Fruit fly (Drosophila melanogaster) whole organism, embryonic: Measurements from ENCODE around the gene B-H1.

Source experiments
- Adf1 ChIP-seq: fragments of 200-800 bp; sonication (Bioruptor generic); IDR thresholded peaks from 2 replicates; pipeline ENCODE4 v1.3.6; 2022; ENCODE audit warnings: missing biosample characterization, missing genetic modification characterization
- Atf-2 ChIP-seq: fragments of 200-800 bp; sonication (Bioruptor generic); optimal IDR thresholded peaks from 2 replicates; lab custom pipeline; 2016; ENCODE audit warnings: missing biosample characterization, missing genetic modification characterization
- Awh ChIP-seq: fragments of 200-800 bp; sonication (Bioruptor generic); IDR thresholded peaks from 2 replicates; pipeline ENCODE4, ENCODE4 v1.3.6; 2022; ENCODE audit warnings: missing biosample characterization, missing genetic modification characterization
- CG10321 ChIP-seq: fragments of 200-800 bp; sonication (Bioruptor generic); IDR thresholded peaks from 2 replicates; pipeline ENCODE4 v1.3.6; 2022; ENCODE audit warnings: missing biosample characterization, missing genetic modification characterization
- CG11560 ChIP-seq: fragments of 200-800 bp; sonication (Bioruptor generic); IDR thresholded peaks from 3 replicates; pipeline ENCODE4 v1.3.6; 2022; ENCODE audit warnings: missing biosample characterization, missing genetic modification characterization
- CG12942 ChIP-seq: fragments of 200-800 bp; sonication (Bioruptor generic); optimal IDR thresholded peaks from 3 replicates; lab custom pipeline; 2016; ENCODE audit warnings: missing biosample characterization, missing genetic modification characterization
- CG13287 ChIP-seq: fragments of 200-800 bp; sonication (Bioruptor generic); IDR thresholded peaks from 2 replicates; pipeline ENCODE4 v1.3.6; 2022; ENCODE audit warnings: missing biosample characterization, missing genetic modification characterization; ENCODE audit not compliant: partially characterized antibody
- CG18262 ChIP-seq: fragments of 200-800 bp; optimal IDR thresholded peaks from 3 replicates; lab custom pipeline; 2019; ENCODE audit warnings: missing biosample characterization, mild to moderate bottlenecking, missing genetic modification characterization, moderate library complexity
- CG1832 ChIP-seq: fragments of 200-800 bp; sonication (Bioruptor generic); optimal IDR thresholded peaks from 2 replicates; lab custom pipeline; 2017; ENCODE audit warnings: missing biosample characterization, mild to moderate bottlenecking, missing genetic modification characterization, inconsistent platforms
- CG32772 ChIP-seq: fragments of 200-800 bp; sonication (Bioruptor generic); IDR thresholded peaks from 2 replicates; pipeline ENCODE4 v1.3.6; 2022; ENCODE audit warnings: missing biosample characterization, missing genetic modification characterization
- CG33557 ChIP-seq: fragments of 200-800 bp; sonication (Bioruptor generic); optimal IDR thresholded peaks from 2 replicates; lab custom pipeline; 2019; ENCODE audit warnings: missing biosample characterization, mild to moderate bottlenecking, missing genetic modification characterization, moderate library complexity
- CG7372 ChIP-seq: fragments of 200-800 bp; sonication (Bioruptor generic); IDR thresholded peaks from 2 replicates; pipeline ENCODE4 v1.3.6; 2022; ENCODE audit warnings: missing biosample characterization, missing genetic modification characterization
- CG7786 ChIP-seq: fragments of 200-800 bp; sonication (Bioruptor generic); optimal IDR thresholded peaks from 2 replicates; lab custom pipeline; 2016; ENCODE audit warnings: missing biosample characterization, missing genetic modification characterization
- CG7928 ChIP-seq: fragments of 200-800 bp; sonication (Bioruptor generic); optimal IDR thresholded peaks from 2 replicates; lab custom pipeline; 2017; ENCODE audit warnings: missing biosample characterization, mild to moderate bottlenecking, missing genetic modification characterization
- Deaf1 ChIP-seq: fragments of 200-800 bp; optimal IDR thresholded peaks from 3 replicates; lab custom pipeline; 2019; ENCODE audit warnings: missing biosample characterization, mild to moderate bottlenecking, missing genetic modification characterization, moderate library complexity
- Dfd ChIP-seq, 2 experiments: fragments of >200 bp; optimal IDR thresholded peaks; 2 replicates each; lab custom pipeline; 2017; ENCODE audit warnings: missing biosample characterization in 2 of 2, missing genetic modification characterization in 2 of 2
- Drgx ChIP-seq: fragments of 200-800 bp; sonication (Bioruptor generic); IDR thresholded peaks from 2 replicates; pipeline ENCODE4 v1.3.6; 2022; ENCODE audit warnings: missing biosample characterization, missing genetic modification characterization
- E2f2 ChIP-seq: fragments of 200-800 bp; sonication (Bioruptor generic); IDR thresholded peaks from 2 replicates; pipeline ENCODE4 v1.3.6; 2022; ENCODE audit warnings: missing biosample characterization, missing genetic modification characterization
- Ets65A ChIP-seq: fragments of 200-800 bp; sonication (Bioruptor generic); peaks from one replicate; lab custom pipeline; 2016; ENCODE audit warnings: missing biosample characterization, missing genetic modification characterization
- Kr ChIP-seq: fragments of 200-800 bp; sonication (Bioruptor generic); optimal IDR thresholded peaks from 2 replicates; lab custom pipeline; 2017; ENCODE audit warnings: missing biosample characterization, mild to moderate bottlenecking, missing genetic modification characterization
- Lhr ChIP-seq: fragments of 200-800 bp; sonication (Bioruptor generic); optimal IDR thresholded peaks from 3 replicates; lab custom pipeline; 2017; ENCODE audit warnings: mild to moderate bottlenecking, missing biosample characterization, missing genetic modification reagents, missing genetic modification characterization
- MBD-R2 ChIP-seq: fragments of 200-800 bp; sonication (Bioruptor generic); IDR thresholded peaks from 2 replicates; pipeline ENCODE4 v1.3.6; 2022; ENCODE audit warnings: missing biosample characterization, missing genetic modification characterization
- Med ChIP-seq: fragments of 200-800 bp; sonication (Bioruptor generic); peaks from one replicate; lab custom pipeline; 2016; ENCODE audit warnings: missing biosample characterization, missing genetic modification characterization, mild to moderate bottlenecking, inconsistent platforms, moderate library complexity
- NC2β ChIP-seq: fragments of 200-800 bp; sonication (Bioruptor generic); optimal IDR thresholded peaks from 2 replicates; lab custom pipeline; 2016; ENCODE audit warnings: missing biosample characterization, missing genetic modification characterization
- NK7.1 ChIP-seq: fragments of 200-800 bp; sonication (Bioruptor generic); optimal IDR thresholded peaks from 3 replicates; lab custom pipeline; 2016; ENCODE audit warnings: missing biosample characterization, missing genetic modification characterization
- Optix ChIP-seq: fragments of 200-800 bp; sonication (Bioruptor generic); IDR thresholded peaks from 3 replicates; pipeline ENCODE4 v1.3.6; 2022; ENCODE audit warnings: missing biosample characterization, missing genetic modification characterization
- Poxn ChIP-seq: fragments of 200-800 bp; sonication (Bioruptor generic); IDR thresholded peaks from 2 replicates; pipeline ENCODE4 v1.3.6; 2022; ENCODE audit warnings: missing biosample characterization, missing genetic modification characterization
- Rx ChIP-seq: fragments of 200-800 bp; sonication (Bioruptor generic); IDR thresholded peaks from 2 replicates; pipeline ENCODE4 v1.3.6; 2022; ENCODE audit warnings: missing biosample characterization, missing genetic modification characterization
- Usf ChIP-seq: fragments of 200-800 bp; sonication (Bioruptor generic); optimal IDR thresholded peaks from 2 replicates; lab custom pipeline; 2017; ENCODE audit warnings: missing genotype, missing biosample characterization, missing genetic modification characterization
- Xrp1 ChIP-seq: fragments of 200-800 bp; sonication (Bioruptor generic); IDR thresholded peaks from 2 replicates; pipeline ENCODE4 v1.3.6; 2022; ENCODE audit warnings: missing biosample characterization, missing genetic modification characterization
- cg ChIP-seq: fragments of 200-800 bp; sonication (Bioruptor generic); optimal IDR thresholded peaks from 3 replicates; lab custom pipeline; 2019; ENCODE audit warnings: missing biosample characterization, mild to moderate bottlenecking, missing genetic modification characterization, moderate library complexity
- chinmo ChIP-seq: fragments of 200-800 bp; sonication (Bioruptor generic); IDR thresholded peaks from 4 replicates; pipeline ENCODE4 v1.3.6; 2022; ENCODE audit warnings: missing biosample characterization, missing genetic modification characterization; ENCODE audit not compliant: partially characterized antibody
- chn ChIP-seq: fragments of 200-800 bp; sonication (Bioruptor generic); optimal IDR thresholded peaks from 2 replicates; lab custom pipeline; 2016; ENCODE audit warnings: missing biosample characterization, missing genetic modification characterization
- dm ChIP-seq: fragments of 200-800 bp; sonication (Bioruptor generic); optimal IDR thresholded peaks from 3 replicates; lab custom pipeline; 2016; ENCODE audit warnings: missing biosample characterization, missing genetic modification characterization
- fd3F ChIP-seq: fragments of 200-800 bp; sonication (Bioruptor generic); optimal IDR thresholded peaks from 2 replicates; lab custom pipeline; 2018; ENCODE audit warnings: missing biosample characterization, mild to moderate bottlenecking, missing genetic modification characterization, moderate library complexity
- mld ChIP-seq: fragments of 200-800 bp; sonication (Bioruptor generic); IDR thresholded peaks from 3 replicates; pipeline ENCODE4 v1.3.6; 2022; ENCODE audit warnings: missing biosample characterization, missing genetic modification characterization; ENCODE audit not compliant: partially characterized antibody
- prd ChIP-seq, 3 experiments: fragments of >200 bp in 2 of 3; fragments of 200-800 bp in 1 of 3; sonication (Bioruptor generic) in 1 of 3; optimal IDR thresholded peaks in 2 of 3; IDR thresholded peaks in 1 of 3; 2 replicates in 2 of 3; 3 replicates in 1 of 3; pipeline versions ENCODE4 v1.3.6 to Lab custom; 2017 to 2022; ENCODE audit warnings: missing biosample characterization in 1 of 3, missing genetic modification characterization in 1 of 3
- row ChIP-seq: fragments of 200-800 bp; sonication (Bioruptor generic); IDR thresholded peaks from 3 replicates; pipeline ENCODE4 v1.3.6; 2022; ENCODE audit warnings: missing biosample characterization, missing genetic modification characterization

B-H1 gene

DNA sequence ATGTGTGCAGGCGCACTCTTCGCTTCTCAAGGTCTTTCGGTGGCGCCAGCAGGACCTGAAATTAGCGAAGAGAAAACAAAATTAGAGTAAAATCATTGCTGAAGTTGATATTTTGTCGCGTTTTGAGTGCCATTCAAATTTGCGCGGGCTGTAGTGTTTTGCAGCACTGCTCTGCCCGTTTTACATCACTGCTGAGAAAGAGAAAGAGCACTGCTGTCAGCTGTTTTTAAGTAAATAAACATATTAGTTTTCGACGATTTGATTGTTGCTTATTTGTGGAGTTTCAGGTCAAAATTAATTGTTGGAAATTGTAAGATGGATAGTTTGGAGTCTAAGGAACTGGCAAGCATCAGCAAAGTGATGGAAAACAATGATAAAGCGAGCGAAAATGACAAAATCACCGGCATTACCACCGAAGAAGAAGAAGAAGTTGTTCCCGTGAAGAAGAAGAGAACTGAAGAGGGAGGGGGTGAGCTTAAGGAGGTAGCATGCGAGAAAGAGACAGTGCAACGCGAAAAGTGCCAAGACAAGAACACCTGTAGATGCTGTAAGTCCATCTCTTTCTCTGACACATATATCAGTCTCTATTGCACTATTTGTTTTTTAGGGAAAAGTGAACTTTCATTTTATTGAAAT is 26.1 kb downstream of the B-H1 start, which contains the start of gene ENGase (continued):
- TF ChIP-seq CG11560 (tag; lab: Robert Waterston, UW) (no peak), CG33557 (GFP tag; lab: Kevin White, UChicago) (no peak), mld (no peak), dm (GFP tag; lab: Kevin White, UChicago) (peak; percentile 12), chn (peak; percentile 6), CG13287 (GFP tag; lab: Robert Waterston, UW) (no peak), MBD-R2 (GFP tag; lab: Robert Waterston, UW) (peak; percentile 70), row (GFP tag; lab: Robert Waterston, UW) (no peak), NK7.1 (GFP tag; lab: Kevin White, UChicago) (no peak), Dfd (GFP tag; optimal IDR thresholded peaks at IDR 0.05; lab: Kevin White, UChicago) (no peak)

DNA sequence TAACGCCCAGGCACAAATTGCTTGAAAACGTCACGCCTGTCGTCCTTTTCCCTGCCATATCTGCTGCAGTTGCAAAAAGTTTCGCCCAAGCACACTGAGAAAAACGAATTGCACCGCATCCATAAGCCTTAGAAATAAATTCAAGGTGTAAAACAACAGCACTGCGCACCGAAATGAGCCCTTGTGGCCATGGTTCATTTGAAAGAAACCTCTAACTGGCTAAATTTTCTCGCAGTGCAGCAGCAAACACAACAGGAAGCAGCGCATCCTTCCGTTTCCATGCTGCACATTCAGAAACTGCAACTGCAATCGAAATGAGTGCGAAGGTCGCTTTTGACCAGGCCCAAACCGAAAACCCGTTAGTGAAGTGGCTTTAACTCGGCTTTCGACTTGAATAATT is 27.1 kb downstream of the B-H1 start:
- TF ChIP-seq Drgx (peak; percentile 21; the same call in 1 of the 2 replicates), E2f2 (no peak), Med (GFP tag; lab: Kevin White, UChicago) (peak; percentile 37), prd (optimal IDR thresholded peaks at IDR 0.05; lab: Kevin White, UChicago) (no peak), prd (GFP tag; IDR thresholded peaks at IDR 0.05; lab: Robert Waterston, UW) (peak; percentile 28; the same call in 1 of the 3 replicates), Optix (GFP tag; lab: Robert Waterston, UW) (0 out of 3 replicates have a peak, but pooled peaks have one; percentile 28), cg (GFP tag; lab: Kevin White, UChicago) (no peak), Rx (no peak)

DNA sequence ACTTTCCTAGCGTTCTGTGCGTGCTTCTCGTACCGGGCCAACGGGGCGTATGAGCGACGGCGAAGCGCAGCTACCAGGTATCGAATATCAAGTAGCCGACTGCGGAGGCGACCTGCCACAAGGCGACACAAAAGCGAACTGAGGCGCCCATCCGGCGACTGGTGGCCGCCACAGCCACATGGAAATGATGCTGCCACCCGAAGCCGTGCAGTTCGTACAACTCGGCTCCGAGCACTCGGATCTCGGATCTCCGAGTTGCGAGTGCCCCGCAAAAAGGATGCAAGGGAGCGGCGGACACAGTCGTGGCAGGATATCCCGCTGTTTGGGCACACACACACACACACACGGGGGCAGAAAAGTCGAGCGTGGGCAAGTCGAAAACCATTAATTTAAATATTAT is 46.6 kb downstream of the B-H1 start, which contains the start of the genes CG12994 and CG46464:
TSS of gene CG12994 (minus strand) at position 115 of the 400 bp plus-strand sequence.
TSS of gene CG46464 (minus strand) at position 115 of the 400 bp plus-strand sequence.
- TF ChIP-seq Ets65A (peak; percentile 8), CG7372 (GFP tag; lab: Robert Waterston, UW) (peak; percentile 43), Deaf1 (peak; percentile 90), Poxn (GFP tag; lab: Robert Waterston, UW) (no peak), CG7786 (GFP tag; lab: Kevin White, UChicago) (no peak)

DNA sequence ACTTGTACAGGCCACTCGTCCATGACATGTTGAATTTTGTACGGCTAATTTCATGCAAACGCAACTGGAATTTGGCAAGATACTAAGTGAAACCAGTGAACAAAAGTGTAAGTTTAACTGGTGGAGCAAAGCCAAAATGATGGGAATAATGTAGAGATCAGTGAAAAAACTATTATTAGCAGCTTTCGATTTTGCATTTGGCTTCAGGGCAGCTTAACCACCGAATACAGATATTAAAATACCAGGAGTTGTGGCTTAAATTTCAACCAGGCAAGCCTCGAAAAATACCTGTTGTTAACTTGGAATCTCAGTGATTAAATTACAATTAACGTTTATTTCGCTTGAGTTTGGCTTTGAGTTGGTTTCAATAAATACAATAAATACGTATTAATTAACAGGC is 51.4 kb downstream of the B-H1 start, which contains the start of gene p-cup:
TSS of gene p-cup (minus strand) at position 101 of the 400 bp plus-strand sequence.
- TF ChIP-seq Xrp1 (GFP tag; lab: Robert Waterston, UW), result no peak
- no peak for TF ChIP-seq Atf-2 (GFP tag; lab: Kevin White, UChicago)
- no peak for TF ChIP-seq CG32772 (GFP tag; lab: Robert Waterston, UW)
- no peak for TF ChIP-seq Usf
- TF ChIP-seq Awh (GFP tag; lab: Robert Waterston, UW), result no peak
- no peak for TF ChIP-seq CG12942 (GFP tag; lab: Kevin White, UChicago)
- no peak for TF ChIP-seq CG1832
- no peak for TF ChIP-seq Lhr
- TF ChIP-seq CG7928, result no peak
- no peak for TF ChIP-seq NC2β (GFP tag; lab: Kevin White, UChicago)

DNA sequence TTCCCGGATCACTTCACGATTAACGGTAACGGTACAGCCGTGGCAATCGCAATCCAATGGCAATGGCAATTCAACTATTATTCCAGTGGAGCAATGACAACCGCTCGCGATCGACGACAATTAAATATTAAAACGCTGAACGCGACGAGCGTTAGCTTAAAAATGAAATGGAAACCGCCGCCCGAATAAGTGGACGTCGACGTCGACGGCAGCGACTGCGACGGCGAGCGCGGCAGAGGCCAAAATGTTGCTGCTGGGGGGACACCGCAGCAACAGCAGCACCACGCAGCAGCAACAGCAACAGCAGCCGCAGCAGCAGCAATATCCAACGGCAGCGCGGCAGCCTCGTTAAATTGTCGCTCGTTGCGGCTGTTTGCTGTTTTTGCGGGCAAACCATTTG is 55.2 kb downstream of the B-H1 start, which contains the start of gene CG8568:
TSS of gene CG8568 (minus strand) at position 101 of the 400 bp plus-strand sequence.
- TF ChIP-seq chinmo (0 out of 4 replicates have a peak, but pooled peaks have one; percentile 50), Med (GFP tag; lab: Kevin White, UChicago) (peak; percentile 43), CG10321 (GFP tag; lab: Robert Waterston, UW) (no peak), cg (GFP tag; lab: Kevin White, UChicago) (no peak), fd3F (GFP tag; lab: Kevin White, UChicago) (no peak), Adf1 (peak; percentile 72), Kr (GFP tag; lab: Kevin White, UChicago) (no peak), CG18262 (tag; lab: Kevin White, UChicago) (no peak)
